Worm (Caenorhabditis elegans): ENCODE data around the gene B0462.4.

DNA sequence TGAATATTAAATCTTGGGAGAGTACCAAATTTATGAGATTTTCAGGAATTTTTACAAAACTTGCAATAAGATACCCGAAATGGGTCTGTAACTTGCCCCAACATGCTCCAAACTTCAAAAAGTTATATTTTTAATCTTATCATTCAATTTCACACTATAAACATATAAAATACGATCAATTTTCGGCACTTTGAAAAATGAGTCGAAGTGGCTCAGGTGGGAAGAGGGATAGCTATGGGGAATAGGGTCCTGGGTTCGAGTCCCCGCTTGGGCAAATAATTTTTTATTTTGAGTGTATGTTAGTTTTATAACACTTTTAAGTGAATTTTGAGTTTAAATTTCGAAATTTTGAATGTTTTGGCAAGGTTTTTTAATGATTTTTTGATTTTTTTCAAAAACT is 40.0 kb upstream of the B0462.4 start:
- TF ChIP-seq madf-2 (tag; optimal IDR thresholded peaks at IDR 0.05) (no peak), ref-2 (tag; optimal IDR thresholded peaks at IDR 0.05) (no peak), rnt-1 (tag; optimal IDR thresholded peaks at IDR 0.05) (no peak), hlh-30 (tag; optimal IDR thresholded peaks at IDR 0.05; ENCODE audit: insufficient read depth) (no peak), tbx-7 (tag; optimal IDR thresholded peaks at IDR 0.05) (no peak), Y22D7AL.16 (tag; optimal IDR thresholded peaks at IDR 0.05) (no peak), hlh-8 (tag; optimal IDR thresholded peaks at IDR 0.05) (no peak), nfya-1 (tag; optimal IDR thresholded peaks at IDR 0.05) (no peak)
